Worm (Caenorhabditis elegans) whole organism, young adult: ENCODE measurements around the gene C40H1.7.

Experiments
- F10E7.11 ChIP-seq: sonication (generic microtip); optimal IDR thresholded peaks from 2 replicates; lab custom pipeline; 2017; ENCODE audit warnings: mild to moderate bottlenecking, missing genetic modification characterization, moderate library complexity, missing compliant biosample characterization
- ama-1 ChIP-seq, 3 experiments: fragments of 150-350 bp in 1 of 3; sonication (generic microtip) in 2 of 3; optimal IDR thresholded peaks; 2 replicates each; lab custom pipeline; 2014 to 2018; ENCODE audit warnings: missing biosample characterization in 2 of 3, missing genetic modification characterization in 2 of 3, missing genetic modification reagents in 2 of 3
- ceh-79 ChIP-seq: sonication (generic microtip); optimal IDR thresholded peaks from 2 replicates; lab custom pipeline; 2017; ENCODE audit warnings: mild to moderate bottlenecking, missing genetic modification characterization, missing compliant biosample characterization
- snpc-1.1 ChIP-seq: sonication (generic microtip); optimal IDR thresholded peaks from 2 replicates; lab custom pipeline; 2017; ENCODE audit warnings: missing genetic modification characterization, mild to moderate bottlenecking, missing compliant biosample characterization, antibody characterized with exemption, moderate library complexity, missing genotype, missing genetic modification reagents; ENCODE audit not compliant: insufficient read depth
- snpc-1.3 ChIP-seq: sonication (generic microtip); optimal IDR thresholded peaks from 2 replicates; lab custom pipeline; 2017; ENCODE audit warnings: missing genetic modification characterization, mild to moderate bottlenecking, missing compliant biosample characterization, antibody characterized with exemption, moderate library complexity, missing genotype, missing genetic modification reagents; ENCODE audit not compliant: insufficient read depth

DNA sequence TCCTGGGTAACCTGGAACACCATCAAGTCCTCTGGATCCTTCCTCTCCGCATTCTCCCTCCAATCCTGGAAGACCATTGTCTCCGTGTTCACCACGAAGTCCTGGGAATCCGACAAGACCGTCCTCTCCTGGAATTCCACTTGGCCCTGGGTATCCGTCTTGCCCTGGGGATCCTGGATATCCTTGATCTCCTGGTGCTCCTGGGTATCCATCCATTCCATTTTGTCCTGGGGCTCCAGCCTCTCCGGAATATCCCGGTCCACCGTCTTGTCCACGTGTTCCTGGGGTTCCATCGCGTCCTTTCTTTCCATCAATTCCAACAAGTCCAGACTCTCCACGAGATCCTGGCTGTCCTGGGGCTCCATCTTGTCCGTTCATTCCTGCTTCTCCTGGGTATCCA lies 15.2 kb downstream of the C40H1.7 start:
- TF ChIP-seq snpc-1.1 (tag; lab: Kevin White, UChicago) (no peak), F10E7.11 (tag; lab: Kevin White, UChicago) (no peak), snpc-1.3 (no peak), ceh-79 (no peak), ama-1 (optimal IDR thresholded peaks at IDR 0.05; lab: Kevin White, UChicago) (no peak), ama-1 (GFP tag; optimal IDR thresholded peaks at IDR 0.05; lab: Kevin White, UChicago) (no peak)
